Fruit fly (Drosophila melanogaster) whole organism, embryonic: ENCODE measurements around the gene Gel.

Experiments
- Ada2b ChIP-seq: fragments of 200-800 bp; sonication (Bioruptor generic); IDR thresholded peaks from 2 replicates; pipeline ENCODE4 v1.3.6; 2022; ENCODE audit warnings: missing biosample characterization, missing genetic modification characterization
- B-H2 ChIP-seq: fragments of 200-800 bp; sonication (Bioruptor generic); optimal IDR thresholded peaks from 2 replicates; lab custom pipeline; 2018; ENCODE audit warnings: missing biosample characterization, mild to moderate bottlenecking, missing genetic modification characterization
- Blimp-1 ChIP-seq: fragments of 200-800 bp; sonication (Bioruptor generic); optimal IDR thresholded peaks from 3 replicates; lab custom pipeline; 2018; ENCODE audit warnings: missing biosample characterization, missing genetic modification characterization, mild to moderate bottlenecking, moderate library complexity, missing genetic modification reagents
- CG10462 ChIP-seq: fragments of 200-800 bp; sonication (Bioruptor generic); optimal IDR thresholded peaks from 2 replicates; lab custom pipeline; 2016; ENCODE audit warnings: missing biosample characterization, missing genetic modification characterization
- CG11560 ChIP-seq: fragments of 200-800 bp; sonication (Bioruptor generic); IDR thresholded peaks from 3 replicates; pipeline ENCODE4 v1.3.6; 2022; ENCODE audit warnings: missing biosample characterization, missing genetic modification characterization
- CG12659 ChIP-seq: fragments of 200-800 bp; sonication (Bioruptor generic); optimal IDR thresholded peaks from 3 replicates; lab custom pipeline; 2017; ENCODE audit warnings: mild to moderate bottlenecking, missing biosample characterization, missing genetic modification reagents, missing genetic modification characterization
- CG13296 ChIP-seq: fragments of 200-800 bp; sonication (Bioruptor generic); optimal IDR thresholded peaks from 3 replicates; lab custom pipeline; 2018; ENCODE audit warnings: missing biosample characterization, mild to moderate bottlenecking, missing genetic modification characterization
- CG14014 ChIP-seq: fragments of 200-800 bp; sonication (Bioruptor generic); IDR thresholded peaks from 2 replicates; pipeline ENCODE4 v1.3.6; 2022; ENCODE audit warnings: missing biosample characterization, missing genetic modification characterization
- CG15011 ChIP-seq: fragments of 200-800 bp; sonication (Bioruptor generic); optimal IDR thresholded peaks from 3 replicates; lab custom pipeline; 2018; ENCODE audit warnings: missing biosample characterization, mild to moderate bottlenecking, missing genetic modification characterization
- CG17186 ChIP-seq: fragments of 200-800 bp; sonication (Bioruptor generic); optimal IDR thresholded peaks from 3 replicates; lab custom pipeline; 2017; ENCODE audit warnings: missing biosample characterization, missing genetic modification reagents, missing genetic modification characterization
- CG17568 ChIP-seq: fragments of 200-800 bp; sonication (Bioruptor generic); optimal IDR thresholded peaks from 2 replicates; lab custom pipeline; 2018; ENCODE audit warnings: missing biosample characterization, mild to moderate bottlenecking, missing genetic modification characterization, moderate library complexity
- CG17829 ChIP-seq: fragments of 200-800 bp; optimal IDR thresholded peaks from 2 replicates; lab custom pipeline; 2019; ENCODE audit warnings: missing biosample characterization, mild to moderate bottlenecking, missing genetic modification characterization, moderate library complexity
- CG1832 ChIP-seq: fragments of 200-800 bp; sonication (Bioruptor generic); optimal IDR thresholded peaks from 2 replicates; lab custom pipeline; 2017; ENCODE audit warnings: missing biosample characterization, mild to moderate bottlenecking, missing genetic modification characterization, inconsistent platforms
- CG18764 ChIP-seq: fragments of 200-800 bp; sonication (Bioruptor generic); optimal IDR thresholded peaks from 3 replicates; lab custom pipeline; 2016; ENCODE audit warnings: missing biosample characterization, missing genetic modification characterization
- CG30403 ChIP-seq: fragments of 200-800 bp; sonication (Bioruptor generic); optimal IDR thresholded peaks from 3 replicates; lab custom pipeline; 2016; ENCODE audit warnings: missing biosample characterization, missing genetic modification characterization
- CG5953 ChIP-seq: fragments of 200-800 bp; sonication (Bioruptor generic); IDR thresholded peaks from 2 replicates; pipeline ENCODE4 v1.3.6; 2022; ENCODE audit warnings: missing biosample characterization, missing genetic modification characterization
- CG6683 ChIP-seq: fragments of 200-800 bp; sonication (Bioruptor generic); optimal IDR thresholded peaks from 2 replicates; lab custom pipeline; 2017; ENCODE audit warnings: missing biosample characterization, mild to moderate bottlenecking, missing genetic modification characterization, missing genetic modification reagents
- CG6854 ChIP-seq: fragments of 200-800 bp; sonication (Bioruptor generic); optimal IDR thresholded peaks from 3 replicates; lab custom pipeline; 2017; ENCODE audit warnings: missing biosample characterization, mild to moderate bottlenecking, missing genetic modification characterization
- CG7745 ChIP-seq: fragments of 200-800 bp; sonication (Bioruptor generic); optimal IDR thresholded peaks from 2 replicates; lab custom pipeline; 2018; ENCODE audit warnings: missing biosample characterization, mild to moderate bottlenecking, missing genetic modification characterization, moderate library complexity
- CG7786 ChIP-seq: fragments of 200-800 bp; sonication (Bioruptor generic); optimal IDR thresholded peaks from 2 replicates; lab custom pipeline; 2016; ENCODE audit warnings: missing biosample characterization, missing genetic modification characterization
- CG8478 ChIP-seq: fragments of >200 bp; optimal IDR thresholded peaks from 2 replicates; lab custom pipeline; 2018
- CG8765 ChIP-seq: fragments of 200-800 bp; sonication (Bioruptor generic); IDR thresholded peaks from 2 replicates; pipeline ENCODE4 v1.3.6; 2022; ENCODE audit warnings: missing biosample characterization, missing genetic modification characterization
- CG8924 ChIP-seq: fragments of 200-800 bp; optimal IDR thresholded peaks from 3 replicates; lab custom pipeline; 2019; ENCODE audit warnings: missing biosample characterization, mild to moderate bottlenecking, missing genetic modification characterization, moderate library complexity
- D ChIP-seq, 2 experiments: fragments of 200-800 bp in 1 of 2; fragments of >200 bp in 1 of 2; sonication (Bioruptor generic) in 1 of 2; optimal IDR thresholded peaks; 2 replicates in 1 of 2; 3 replicates in 1 of 2; lab custom pipeline; 2017; ENCODE audit warnings: mild to moderate bottlenecking in 1 of 2, missing biosample characterization in 1 of 2, missing genetic modification characterization in 1 of 2, missing genetic modification reagents in 1 of 2
- D19A ChIP-seq: fragments of 200-800 bp; optimal IDR thresholded peaks from 3 replicates; lab custom pipeline; 2019; ENCODE audit warnings: missing biosample characterization, mild to moderate bottlenecking, missing genetic modification characterization, moderate library complexity
- Dp ChIP-seq: fragments of 200-800 bp; sonication (Bioruptor generic); optimal IDR thresholded peaks from 2 replicates; lab custom pipeline; 2018; ENCODE audit warnings: missing biosample characterization, mild to moderate bottlenecking, missing genetic modification characterization, moderate library complexity
- Ets97D ChIP-seq: fragments of 200-800 bp; sonication (Bioruptor generic); optimal IDR thresholded peaks from 3 replicates; lab custom pipeline; 2016; ENCODE audit warnings: missing biosample characterization, missing genetic modification characterization
- Fer3 ChIP-seq: fragments of 200-800 bp; sonication (Bioruptor generic); optimal IDR thresholded peaks from 2 replicates; lab custom pipeline; 2018; ENCODE audit warnings: missing biosample characterization, mild to moderate bottlenecking, missing genetic modification characterization, moderate library complexity
- Hmx ChIP-seq: fragments of 200-800 bp; sonication (Bioruptor generic); optimal IDR thresholded peaks from 2 replicates; lab custom pipeline; 2016; ENCODE audit warnings: missing biosample characterization, missing genetic modification characterization
- Hr78 ChIP-seq, 2 experiments: fragments of 200-800 bp in 1 of 2; fragments of >200 bp in 1 of 2; sonication (Bioruptor generic) in 1 of 2; optimal IDR thresholded peaks; 2 replicates each; lab custom pipeline; 2017 to 2019; ENCODE audit warnings: missing biosample characterization in 2 of 2, missing genetic modification characterization in 2 of 2, mild to moderate bottlenecking in 1 of 2, moderate library complexity in 1 of 2
- Hsf ChIP-seq: fragments of 200-800 bp; sonication (Bioruptor generic); optimal IDR thresholded peaks from 3 replicates; lab custom pipeline; 2016; ENCODE audit warnings: missing biosample characterization, missing genetic modification characterization
- Mrtf ChIP-seq: fragments of 200-800 bp; sonication (Bioruptor generic); IDR thresholded peaks from 3 replicates; pipeline ENCODE4 v1.3.6; 2022; ENCODE audit warnings: missing biosample characterization, missing genetic modification characterization
- Ravus ChIP-seq: fragments of 200-800 bp; sonication (Bioruptor generic); IDR thresholded peaks from 2 replicates; pipeline ENCODE4 v1.3.6; 2022; ENCODE audit warnings: missing biosample characterization, missing genetic modification characterization
- Sry-β ChIP-seq: fragments of 200-800 bp; sonication (Bioruptor generic); optimal IDR thresholded peaks from 2 replicates; lab custom pipeline; 2018; ENCODE audit warnings: missing biosample characterization, mild to moderate bottlenecking, missing genetic modification characterization, moderate library complexity
- ab ChIP-seq: fragments of 200-800 bp; sonication (Bioruptor generic); optimal IDR thresholded peaks from 2 replicates; lab custom pipeline; 2016; ENCODE audit warnings: missing biosample characterization, missing genetic modification characterization
- ac ChIP-seq: fragments of 200-800 bp; sonication (Bioruptor generic); optimal IDR thresholded peaks from 3 replicates; lab custom pipeline; 2017; ENCODE audit warnings: missing biosample characterization, mild to moderate bottlenecking, missing genetic modification characterization
- amos ChIP-seq: fragments of 200-800 bp; sonication (Bioruptor generic); IDR thresholded peaks from 2 replicates; pipeline ENCODE4 v1.3.6; 2022; ENCODE audit warnings: missing biosample characterization, missing genetic modification characterization; ENCODE audit not compliant: partially characterized antibody
- cato ChIP-seq: fragments of 200-800 bp; sonication (Bioruptor generic); optimal IDR thresholded peaks from 2 replicates; lab custom pipeline; 2016; ENCODE audit warnings: missing biosample characterization, missing genetic modification characterization, borderline replicate concordance
- corto ChIP-seq: fragments of 200-800 bp; sonication (Bioruptor generic); optimal IDR thresholded peaks from 2 replicates; lab custom pipeline; 2016; ENCODE audit warnings: missing biosample characterization, mild to moderate bottlenecking, missing genetic modification characterization, moderate library complexity
- dpn ChIP-seq, 2 experiments: fragments of 200-800 bp; sonication (Bioruptor generic); optimal IDR thresholded peaks; 3 replicates each; lab custom pipeline; 2016; ENCODE audit warnings: missing biosample characterization in 2 of 2, missing genetic modification characterization in 2 of 2
- eyg ChIP-seq: fragments of 200-800 bp; sonication (Bioruptor generic); optimal IDR thresholded peaks from 3 replicates; lab custom pipeline; 2016; ENCODE audit warnings: missing biosample characterization, missing genetic modification characterization
- kah ChIP-seq: fragments of 200-800 bp; sonication (Bioruptor generic); optimal IDR thresholded peaks from 2 replicates; lab custom pipeline; 2018; ENCODE audit warnings: missing biosample characterization, mild to moderate bottlenecking, missing genetic modification characterization
- knrl ChIP-seq: fragments of 200-800 bp; sonication (Bioruptor generic); IDR thresholded peaks from 3 replicates; pipeline ENCODE4 v1.3.6; 2022; ENCODE audit warnings: missing biosample characterization, missing genetic modification characterization; ENCODE audit not compliant: partially characterized antibody
- otp ChIP-seq: fragments of 200-800 bp; sonication (Bioruptor generic); IDR thresholded peaks from 3 replicates; pipeline ENCODE4, ENCODE4 v1.3.6; 2022; ENCODE audit warnings: missing biosample characterization, missing genetic modification characterization
- pb ChIP-seq: fragments of 200-800 bp; sonication (Bioruptor generic); optimal IDR thresholded peaks from 3 replicates; lab custom pipeline; 2016; ENCODE audit warnings: missing biosample characterization, missing genetic modification characterization
- pfk ChIP-seq: fragments of 200-800 bp; sonication (Bioruptor generic); optimal IDR thresholded peaks from 2 replicates; lab custom pipeline; 2018; ENCODE audit warnings: missing biosample characterization, mild to moderate bottlenecking, missing genetic modification characterization, moderate library complexity
- ranshi ChIP-seq: fragments of 200-800 bp; sonication (Bioruptor generic); IDR thresholded peaks from 2 replicates; pipeline ENCODE4 v1.3.6; 2022; ENCODE audit warnings: missing biosample characterization, missing genetic modification characterization
- slp2 ChIP-seq: fragments of 200-800 bp; sonication (Bioruptor generic); optimal IDR thresholded peaks from 2 replicates; lab custom pipeline; 2016; ENCODE audit warnings: missing biosample characterization, missing genetic modification characterization
- so ChIP-seq: fragments of 200-800 bp; sonication (Bioruptor generic); IDR thresholded peaks from 3 replicates; pipeline ENCODE4 v1.3.6; 2022; ENCODE audit warnings: missing biosample characterization, missing genetic modification characterization
- sr ChIP-seq: fragments of 200-800 bp; sonication (Bioruptor generic); IDR thresholded peaks from 3 replicates; pipeline ENCODE4 v1.3.6; 2022; ENCODE audit warnings: missing biosample characterization, missing genetic modification characterization
- stc ChIP-seq: fragments of 200-800 bp; sonication (Bioruptor generic); IDR thresholded peaks from 2 replicates; pipeline ENCODE4 v1.3.6; 2022; ENCODE audit warnings: missing biosample characterization, missing genetic modification characterization

The Gel gene

DNA sequence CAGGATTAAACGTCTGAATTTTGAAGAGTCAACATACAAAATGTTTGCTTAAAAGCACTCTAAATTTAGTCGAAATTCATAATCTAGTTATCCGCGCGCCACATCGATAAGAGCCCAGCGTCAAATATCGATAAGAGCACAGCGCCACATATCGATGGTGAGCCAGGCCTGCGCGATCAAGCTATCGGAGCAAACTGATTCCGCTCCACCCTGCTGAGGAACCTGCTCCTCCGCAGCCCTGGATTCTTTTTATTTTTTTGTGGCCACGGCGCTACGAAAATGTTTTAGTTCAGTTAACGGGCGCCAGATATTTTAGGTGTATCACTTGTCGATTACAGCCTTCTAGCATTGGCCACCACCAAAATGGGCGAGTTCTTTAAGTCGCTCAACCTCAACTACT is 14.2 kb upstream of the Gel start (continued):
- TF ChIP-seq CG6854 (no peak), CG12659 (GFP tag; lab: Kevin White, UChicago) (peak; percentile 72), B-H2 (GFP tag; lab: Kevin White, UChicago) (peak; percentile 62), so (GFP tag; lab: Robert Waterston, UW) (peak; percentile 48; the same call in 1 of the 3 replicates), Mrtf (no peak), CG17186 (peak; percentile 94), otp (no peak), pfk (GFP tag; lab: Kevin White, UChicago) (no peak), CG17568 (GFP tag; lab: Kevin White, UChicago) (no peak), Ravus (GFP tag; lab: Robert Waterston, UW) (no peak), CG8478 (no peak), pb (GFP tag; lab: Kevin White, UChicago) (no peak), CG17829 (tag; lab: Kevin White, UChicago) (peak; percentile 70), CG7786 (peak; percentile 36), ac (no peak), CG10462 (GFP tag; lab: Kevin White, UChicago) (no peak), corto (GFP tag; lab: Kevin White, UChicago) (no peak), Blimp-1 (no peak), Ada2b (GFP tag; lab: Robert Waterston, UW) (no peak), Hmx (no peak), Sry-β (no peak), Hsf (GFP tag; lab: Kevin White, UChicago) (peak; percentile 54), D (optimal IDR thresholded peaks at IDR 0.05; lab: Kevin White, UChicago) (peak; percentile 14), D (GFP tag; optimal IDR thresholded peaks at IDR 0.05; lab: Kevin White, UChicago) (no peak), dpn (GFP tag; optimal IDR thresholded peaks at IDR 0.05; lab: Kevin White, UChicago) (peak; percentile 37), Dp (GFP tag; lab: Kevin White, UChicago) (peak; percentile 97), CG7745 (tag; lab: Kevin White, UChicago) (no peak), CG6683 (GFP tag; lab: Kevin White, UChicago) (no peak), eyg (GFP tag; lab: Kevin White, UChicago) (no peak), CG18764 (no peak), D19A (tag; lab: Kevin White, UChicago) (no peak), CG13296 (GFP tag; lab: Kevin White, UChicago) (no peak), CG11560 (tag; lab: Robert Waterston, UW) (no peak), Ets97D (GFP tag; lab: Kevin White, UChicago) (peak; percentile 70), stc (GFP tag; lab: Robert Waterston, UW) (no peak), ranshi (GFP tag; lab: Robert Waterston, UW) (no peak), amos (GFP tag; lab: Robert Waterston, UW) (peak; percentile 99), kah (no peak), Hr78 (GFP tag; optimal IDR thresholded peaks at IDR 0.05; lab: Kevin White, UChicago) (no peak), ab (GFP tag; lab: Kevin White, UChicago) (no peak), knrl (peak; percentile 98), CG15011 (no peak), CG5953 (GFP tag; lab: Robert Waterston, UW) (no peak), Fer3 (peak; percentile 39), cato (GFP tag; lab: Kevin White, UChicago) (no peak), CG8765 (GFP tag; lab: Robert Waterston, UW) (no peak), CG14014 (GFP tag; lab: Robert Waterston, UW) (no peak), slp2 (GFP tag; lab: Kevin White, UChicago) (no peak), CG8924 (tag; lab: Kevin White, UChicago) (no peak), CG1832 (GFP tag; lab: Kevin White, UChicago) (no peak), sr (GFP tag; lab: Robert Waterston, UW) (no peak), CG30403 (GFP tag; lab: Kevin White, UChicago) (peak; percentile 25)
